Worm (Caenorhabditis elegans) whole organism, late embryonic: ENCODE data around the gene Y51H7C.41.

ENCODE experiments used
- Y22D7AL.16 ChIP-seq: sonication (generic microtip); optimal IDR thresholded peaks from 2 replicates; lab custom pipeline; 2016; ENCODE audit warnings: missing genetic modification characterization, missing compliant biosample characterization
- ama-1 ChIP-seq: fragments of 150-350 bp; optimal IDR thresholded peaks from 2 replicates; lab custom pipeline; 2014
- ceh-48 ChIP-seq: sonication (generic microtip); optimal IDR thresholded peaks from 2 replicates; lab custom pipeline; 2016; ENCODE audit warnings: missing genetic modification characterization, inconsistent platforms, missing compliant biosample characterization
- ceh-9 ChIP-seq: sonication (generic microtip); optimal IDR thresholded peaks from 2 replicates; lab custom pipeline; 2016; ENCODE audit warnings: mild to moderate bottlenecking, missing genetic modification characterization, inconsistent platforms, missing compliant biosample characterization
- dmd-4 ChIP-seq: sonication (generic microtip); optimal IDR thresholded peaks from 2 replicates; lab custom pipeline; 2016; ENCODE audit warnings: borderline replicate concordance, missing genetic modification characterization, missing compliant biosample characterization
- fax-1 ChIP-seq: sonication (generic microtip); optimal IDR thresholded peaks from 2 replicates; lab custom pipeline; 2016; ENCODE audit warnings: missing genotype, missing genetic modification characterization, missing compliant biosample characterization
- fkh-10 ChIP-seq: fragments of 150-350 bp; optimal IDR thresholded peaks from 2 replicates; lab custom pipeline; 2014; ENCODE audit warnings: missing biosample characterization, missing genetic modification reagents, missing genetic modification characterization
- mec-3 ChIP-seq: sonication (generic microtip); optimal IDR thresholded peaks from 2 replicates; lab custom pipeline; 2016; ENCODE audit warnings: borderline replicate concordance, missing genetic modification characterization, missing compliant biosample characterization
- nhr-11 ChIP-seq: fragments of 150-350 bp; optimal IDR thresholded peaks from 2 replicates; lab custom pipeline; 2014; ENCODE audit warnings: missing biosample characterization, missing genetic modification characterization
- pha-4 ChIP-seq: fragments of 150-350 bp; optimal IDR thresholded peaks from 2 replicates; lab custom pipeline; 2018; ENCODE audit warnings: missing biosample characterization, missing genetic modification reagents, missing genetic modification characterization
- tbx-2 ChIP-seq: sonication (generic microtip); optimal IDR thresholded peaks from 2 replicates; lab custom pipeline; 2016; ENCODE audit warnings: missing genetic modification characterization, missing compliant biosample characterization
- unc-3 ChIP-seq, 2 experiments: fragments of 200-800 bp in 1 of 2; sonication (Bioruptor generic) in 1 of 2; sonication (generic microtip) in 1 of 2; conservative IDR thresholded peaks in 1 of 2; optimal IDR thresholded peaks in 1 of 2; 2 replicates each; pipeline versions ENCODE4 v1.3.6 to Lab custom; 2016 to 2022; ENCODE audit warnings: missing compliant biosample characterization in 2 of 2, missing genetic modification characterization in 2 of 2, missing genetic modification reagents in 1 of 2

- no peak for TF ChIP-seq fkh-10 (GFP tag; lab: Kevin White, UChicago)
- no peak for TF ChIP-seq ama-1
- TF ChIP-seq fax-1 (tag; lab: Kevin White, UChicago) = no peak
- no peak for TF ChIP-seq unc-3 (GFP tag; conservative IDR thresholded peaks at IDR 0.05; lab: Robert Waterston, UW)
- TF ChIP-seq unc-3 (tag; optimal IDR thresholded peaks at IDR 0.05; lab: Kevin White, UChicago) = no peak
- no peak for TF ChIP-seq tbx-2 (tag; lab: Kevin White, UChicago)
- no peak for TF ChIP-seq nhr-11
- TF ChIP-seq dmd-4 = no peak
- no peak for TF ChIP-seq pha-4 (tag; lab: Kevin White, UChicago)
- TF ChIP-seq mec-3 (tag; lab: Kevin White, UChicago) = no peak
- TF ChIP-seq ceh-9 (tag; lab: Kevin White, UChicago) = no peak
- no peak for TF ChIP-seq ceh-48 (tag; lab: Kevin White, UChicago)
- no peak for TF ChIP-seq Y22D7AL.16
Observed at ce11 chrII:1401474-1401873, 1.6 kb upstream of the Y51H7C.41 start, which contains the start of gene Y51H7C.8.
